Worm (Caenorhabditis elegans) whole organism, L3 larva: ENCODE measurements around the gene rpt-6.
A peak's percentile ranks its signal among the peaks of the same experiment; 100 is the strongest.

Experiments used
- R02D3.7 ChIP-seq: fragments of 150-350 bp; optimal IDR thresholded peaks from 2 replicates; lab custom pipeline; 2014; ENCODE audit warnings: missing biosample characterization, missing genetic modification characterization
- ZK546.5 ChIP-seq: sonication (generic microtip); optimal IDR thresholded peaks from 2 replicates; lab custom pipeline; 2017; ENCODE audit warnings: missing biosample characterization, missing genetic modification characterization
- aly-2 ChIP-seq: fragments of 150-350 bp; optimal IDR thresholded peaks from 2 replicates; lab custom pipeline; 2014; ENCODE audit warnings: missing biosample characterization, missing genetic modification characterization
- ama-1 ChIP-seq: fragments of 150-350 bp; optimal IDR thresholded peaks from 2 replicates; lab custom pipeline; 2018
- ceh-16 ChIP-seq: sonication (generic microtip); optimal IDR thresholded peaks from 2 replicates; lab custom pipeline; 2017; ENCODE audit warnings: missing biosample characterization, missing genetic modification characterization
- ceh-28 ChIP-seq: fragments of 150-350 bp; optimal IDR thresholded peaks from 2 replicates; lab custom pipeline; 2014; ENCODE audit warnings: missing biosample characterization, missing genetic modification reagents, missing genetic modification characterization
- ceh-82 ChIP-seq: fragments of 150-350 bp; optimal IDR thresholded peaks from 2 replicates; lab custom pipeline; 2014; ENCODE audit warnings: missing biosample characterization, missing genetic modification characterization
- ceh-9 ChIP-seq: sonication (generic microtip); optimal IDR thresholded peaks from 2 replicates; lab custom pipeline; 2018; ENCODE audit warnings: missing biosample characterization, missing genetic modification characterization
- daf-12 ChIP-seq: fragments of 150-350 bp; optimal IDR thresholded peaks from 2 replicates; lab custom pipeline; 2014; ENCODE audit warnings: missing biosample characterization, missing genetic modification reagents, missing genetic modification characterization
- egl-27 ChIP-seq: sonication (generic microtip); optimal IDR thresholded peaks from 4 replicates; lab custom pipeline; 2017; ENCODE audit warnings: missing biosample characterization, missing genetic modification reagents, missing genetic modification characterization
- egl-5 ChIP-seq: fragments of 150-350 bp; optimal IDR thresholded peaks from 2 replicates; lab custom pipeline; 2017; ENCODE audit warnings: missing biosample characterization, missing genetic modification reagents, missing genetic modification characterization, inconsistent platforms
- elt-1 ChIP-seq: fragments of 150-350 bp; optimal IDR thresholded peaks from 2 replicates; lab custom pipeline; 2014; ENCODE audit warnings: missing biosample characterization, missing genetic modification characterization
- elt-2 ChIP-seq: sonication (generic microtip); optimal IDR thresholded peaks from 2 replicates; lab custom pipeline; 2016; ENCODE audit warnings: missing genetic modification reagents, mild to moderate bottlenecking, missing genetic modification characterization, missing compliant biosample characterization
- elt-3 ChIP-seq, 3 experiments: fragments of 150-350 bp in 1 of 3; sonication (generic microtip) in 2 of 3; optimal IDR thresholded peaks; 2 replicates in 2 of 3; 4 replicates in 1 of 3; lab custom pipeline; 2014 to 2017; ENCODE audit warnings: missing biosample characterization in 3 of 3, missing genetic modification characterization in 3 of 3
- eor-1 ChIP-seq, 2 experiments: fragments of 150-350 bp; optimal IDR thresholded peaks; 2 replicates each; lab custom pipeline; 2014 to 2018; ENCODE audit warnings: missing biosample characterization in 2 of 2, missing genetic modification characterization in 2 of 2
- fkh-10 ChIP-seq: sonication (generic microtip); optimal IDR thresholded peaks from 2 replicates; lab custom pipeline; 2017; ENCODE audit warnings: missing biosample characterization, missing genetic modification reagents, missing genetic modification characterization
- fkh-2 ChIP-seq: fragments of 150-350 bp; optimal IDR thresholded peaks from 2 replicates; lab custom pipeline; 2014; ENCODE audit warnings: missing biosample characterization, missing genetic modification reagents, missing genetic modification characterization
- fos-1 ChIP-seq: fragments of 150-350 bp; optimal IDR thresholded peaks from 2 replicates; lab custom pipeline; 2014; ENCODE audit warnings: missing biosample characterization, missing genetic modification characterization
- hmg-11 ChIP-seq: sonication (generic microtip); optimal IDR thresholded peaks from 2 replicates; lab custom pipeline; 2016; ENCODE audit warnings: missing genetic modification characterization, missing compliant biosample characterization
- jun-1 ChIP-seq: fragments of 150-350 bp; optimal IDR thresholded peaks from 2 replicates; lab custom pipeline; 2014; ENCODE audit warnings: missing biosample characterization, missing genetic modification reagents, missing genetic modification characterization
- lin-15B ChIP-seq: fragments of 150-350 bp; optimal IDR thresholded peaks from 2 replicates; lab custom pipeline; 2014; ENCODE audit warnings: missing biosample characterization, missing genetic modification characterization
- lin-39 ChIP-seq: fragments of 150-350 bp; optimal IDR thresholded peaks from 2 replicates; lab custom pipeline; 2018; ENCODE audit warnings: missing biosample characterization, missing genetic modification reagents, missing genetic modification characterization
- lsy-12 ChIP-seq: sonication (generic microtip); optimal IDR thresholded peaks from 2 replicates; lab custom pipeline; 2016; ENCODE audit warnings: mild to moderate bottlenecking, missing genetic modification characterization, missing compliant biosample characterization
- mdl-1 ChIP-seq: fragments of 150-350 bp; optimal IDR thresholded peaks from 2 replicates; lab custom pipeline; 2014; ENCODE audit warnings: missing biosample characterization, missing genetic modification characterization
- mml-1 ChIP-seq: fragments of 150-350 bp; sonication (generic microtip); optimal IDR thresholded peaks from 3 replicates; lab custom pipeline; 2014; ENCODE audit warnings: missing biosample characterization, missing genetic modification characterization
- nfya-1 ChIP-seq: sonication (generic microtip); optimal IDR thresholded peaks from 2 replicates; lab custom pipeline; 2017; ENCODE audit warnings: missing genetic modification characterization, mild to moderate bottlenecking, missing compliant biosample characterization, antibody characterized with exemption, moderate library complexity; ENCODE audit not compliant: insufficient read depth
- nhr-11 ChIP-seq: fragments of 150-350 bp; optimal IDR thresholded peaks from 2 replicates; lab custom pipeline; 2014; ENCODE audit warnings: missing biosample characterization, missing genetic modification characterization
- nhr-12 ChIP-seq: fragments of 150-350 bp; optimal IDR thresholded peaks from 2 replicates; lab custom pipeline; 2014; ENCODE audit warnings: missing biosample characterization, missing genetic modification characterization
- nhr-23 ChIP-seq: fragments of 150-350 bp; optimal IDR thresholded peaks from 2 replicates; lab custom pipeline; 2014; ENCODE audit warnings: missing biosample characterization, missing genetic modification reagents, missing genetic modification characterization
- nhr-237 ChIP-seq: fragments of 150-350 bp; optimal IDR thresholded peaks from 2 replicates; lab custom pipeline; 2014; ENCODE audit warnings: missing biosample characterization, missing genetic modification characterization
- nhr-25 ChIP-seq: sonication (generic microtip); optimal IDR thresholded peaks from 2 replicates; lab custom pipeline; 2017; ENCODE audit warnings: missing biosample characterization, missing genetic modification characterization
- nhr-28 ChIP-seq: fragments of 150-350 bp; optimal IDR thresholded peaks from 2 replicates; lab custom pipeline; 2014; ENCODE audit warnings: missing biosample characterization, missing genetic modification characterization
- nhr-43 ChIP-seq: sonication (generic microtip); optimal IDR thresholded peaks from 2 replicates; lab custom pipeline; 2016; ENCODE audit warnings: mild to moderate bottlenecking, missing genetic modification characterization, missing compliant biosample characterization; ENCODE audit not compliant: poor library complexity, severe bottlenecking
- nhr-67 ChIP-seq: fragments of 150-350 bp; optimal IDR thresholded peaks from 2 replicates; lab custom pipeline; 2014; ENCODE audit warnings: missing biosample characterization, missing genetic modification characterization
- nhr-76 ChIP-seq: fragments of 150-350 bp; sonication (generic microtip); optimal IDR thresholded peaks from 5 replicates; lab custom pipeline; 2014; ENCODE audit warnings: missing biosample characterization, missing genetic modification characterization
- nhr-77 ChIP-seq: fragments of 150-350 bp; optimal IDR thresholded peaks from 2 replicates; lab custom pipeline; 2014; ENCODE audit warnings: missing biosample characterization, missing genetic modification characterization
- pha-4 ChIP-seq: fragments of 150-350 bp; optimal IDR thresholded peaks from 2 replicates; lab custom pipeline; 2014; ENCODE audit warnings: missing biosample characterization, missing genetic modification reagents, missing genetic modification characterization
- pqm-1 ChIP-seq: fragments of 150-350 bp; optimal IDR thresholded peaks from 2 replicates; lab custom pipeline; 2017; ENCODE audit warnings: missing biosample characterization, missing genetic modification characterization, inconsistent platforms
- sea-2 ChIP-seq: fragments of 150-350 bp; sonication (generic microtip); optimal IDR thresholded peaks from 4 replicates; lab custom pipeline; 2014; ENCODE audit warnings: missing biosample characterization, missing genetic modification reagents, missing genetic modification characterization
- skn-1 ChIP-seq: fragments of 150-350 bp; optimal IDR thresholded peaks from 2 replicates; lab custom pipeline; 2014; ENCODE audit warnings: missing biosample characterization, missing genetic modification characterization
- snpc-4 ChIP-seq: fragments of 150-350 bp; optimal IDR thresholded peaks from 2 replicates; lab custom pipeline; 2014; ENCODE audit warnings: missing biosample characterization, missing genetic modification characterization
- tbx-2 ChIP-seq: sonication (generic microtip); optimal IDR thresholded peaks from 2 replicates; lab custom pipeline; 2016; ENCODE audit warnings: mild to moderate bottlenecking, missing genetic modification characterization, missing compliant biosample characterization
- unc-39 ChIP-seq: sonication (generic microtip); optimal IDR thresholded peaks from 4 replicates; lab custom pipeline; 2017; ENCODE audit warnings: missing biosample characterization, missing genetic modification characterization
- unc-62 ChIP-seq: fragments of 150-350 bp; sonication (generic microtip); optimal IDR thresholded peaks from 4 replicates; lab custom pipeline; 2014; ENCODE audit warnings: missing biosample characterization, missing genetic modification reagents, missing genetic modification characterization
- zag-1 ChIP-seq: fragments of 150-350 bp; optimal IDR thresholded peaks from 2 replicates; lab custom pipeline; 2014; ENCODE audit warnings: missing biosample characterization, missing genetic modification characterization
- ztf-11 ChIP-seq: fragments of 150-350 bp; optimal IDR thresholded peaks from 2 replicates; lab custom pipeline; 2014; ENCODE audit warnings: missing biosample characterization, missing genetic modification characterization
- ztf-4 ChIP-seq: fragments of 150-350 bp; optimal IDR thresholded peaks from 2 replicates; lab custom pipeline; 2014; ENCODE audit warnings: missing biosample characterization, missing genetic modification characterization

rpt-6 gene

ce11 chrIII:12344940-12345339 lies 25.3 kb upstream of the rpt-6 start:
- TF ChIP-seq nfya-1 (tag; lab: Kevin White, UChicago): peak; percentile 100
- no peak for TF ChIP-seq nhr-11

- TF ChIP-seq ZK546.5 (tag; lab: Kevin White, UChicago) (no peak), skn-1 (tag; lab: Kevin White, UChicago) (no peak), nhr-23 (no peak), nfya-1 (tag; lab: Kevin White, UChicago) (peak; percentile 87), nhr-77 (tag; lab: Kevin White, UChicago) (no peak), lsy-12 (tag; lab: Kevin White, UChicago) (no peak)
Observed at ce11 chrIII:12349027-12349426, 21.2 kb upstream of the rpt-6 start.

ce11 chrIII:12351301-12351700 lies 19.0 kb upstream of the rpt-6 start, which contains the start of the genes pph-4.1 and Y75B8A.31:
TSS of gene pph-4.1 (minus strand) at chrIII:12351336.
TSS of gene Y75B8A.31 (plus strand) at chrIII:12351642.
- TF ChIP-seq zag-1: no peak
- TF ChIP-seq nhr-12: no peak
- peak; percentile 89 for TF ChIP-seq snpc-4 (tag; lab: Kevin White, UChicago)
- peak; percentile 68 for TF ChIP-seq ceh-28
- TF ChIP-seq sea-2: no peak
- no peak for TF ChIP-seq ceh-82 (tag; lab: Kevin White, UChicago)
- TF ChIP-seq nhr-28: no peak
- TF ChIP-seq ztf-4: no peak
- TF ChIP-seq daf-12: no peak
- TF ChIP-seq ZK546.5 (tag; lab: Kevin White, UChicago): no peak
- no peak for TF ChIP-seq eor-1 (tag; optimal IDR thresholded peaks at IDR 0.05; lab: Kevin White, UChicago)
- TF ChIP-seq R02D3.7 (tag; lab: Kevin White, UChicago): peak; percentile 58
- no peak for TF ChIP-seq egl-5 (tag; lab: Kevin White, UChicago)
- TF ChIP-seq lsy-12 (tag; lab: Kevin White, UChicago): peak; percentile 14
- TF ChIP-seq mdl-1: no peak
- TF ChIP-seq hmg-11 (tag; lab: Kevin White, UChicago): peak; percentile 72
- no peak for TF ChIP-seq ceh-9 (tag; lab: Kevin White, UChicago)
- TF ChIP-seq fkh-2 (tag; lab: Kevin White, UChicago): no peak
- no peak for TF ChIP-seq nhr-237 (tag; lab: Kevin White, UChicago)
- peak; percentile 98 for TF ChIP-seq lin-15B (tag; lab: Kevin White, UChicago)
- peak; percentile 91 for TF ChIP-seq nhr-43
- no peak for TF ChIP-seq fos-1
- TF ChIP-seq fkh-10 (GFP tag; lab: Kevin White, UChicago): no peak
- peak; percentile 53 for TF ChIP-seq nhr-25
- peak; percentile 94 for TF ChIP-seq pha-4 (tag; lab: Kevin White, UChicago)
- peak; percentile 33 for TF ChIP-seq jun-1
- peak; percentile 93 for TF ChIP-seq nhr-23
- no peak for TF ChIP-seq unc-62
- TF ChIP-seq ama-1 (lab: Kevin White, UChicago): no peak
- TF ChIP-seq egl-27 (tag; lab: Kevin White, UChicago): no peak
- TF ChIP-seq skn-1 (tag; lab: Kevin White, UChicago): peak; percentile 43
- TF ChIP-seq aly-2: no peak
- peak; percentile 21 for TF ChIP-seq nhr-77 (tag; lab: Kevin White, UChicago)
- no peak for TF ChIP-seq unc-39 (tag; lab: Kevin White, UChicago)
- no peak for TF ChIP-seq nhr-76
- peak; percentile 54 for TF ChIP-seq elt-2 (tag; lab: Kevin White, UChicago)
- TF ChIP-seq elt-1: peak; percentile 50
- TF ChIP-seq ztf-11 (tag; lab: Kevin White, UChicago): no peak
- no peak for TF ChIP-seq elt-3 (tag; optimal IDR thresholded peaks at IDR 0.05; lab: Kevin White, UChicago)
- no peak for TF ChIP-seq mml-1 (tag; lab: Kevin White, UChicago)
- no peak for TF ChIP-seq nhr-67 (tag; lab: Kevin White, UChicago)
- TF ChIP-seq tbx-2 (tag; lab: Kevin White, UChicago): peak; percentile 4
- no peak for TF ChIP-seq nhr-11
- peak; percentile 93 for TF ChIP-seq nfya-1 (tag; lab: Kevin White, UChicago)
- TF ChIP-seq pqm-1 (tag; lab: Kevin White, UChicago): peak; percentile 45
- TF ChIP-seq ceh-16 (tag; lab: Kevin White, UChicago): no peak
- TF ChIP-seq lin-39: peak; percentile 13
